Worm (Caenorhabditis elegans): Measurements from ENCODE around the gene noca-1.

The noca-1 gene

ce11 chrV:13166582-13166981, 13.9 kb downstream of the noca-1 start:
- TF ChIP-seq R02D3.7 (tag; optimal IDR thresholded peaks at IDR 0.05) (no peak), unc-55 (GFP tag; optimal IDR thresholded peaks at IDR 0.05) (peak; percentile 6), lin-13 (GFP tag; optimal IDR thresholded peaks at IDR 0.05) (no peak), ceh-82 (tag; optimal IDR thresholded peaks at IDR 0.05) (no peak), zag-1 (tag; optimal IDR thresholded peaks at IDR 0.05) (peak; percentile 35)

- TF ChIP-seq snpc-4 (tag; optimal IDR thresholded peaks at IDR 0.05): no peak
- no peak for TF ChIP-seq F13H6.1 (tag; optimal IDR thresholded peaks at IDR 0.05)
- TF ChIP-seq nhr-25 (tag; optimal IDR thresholded peaks at IDR 0.05): no peak
- TF ChIP-seq alr-1 (tag; optimal IDR thresholded peaks at IDR 0.05): no peak
- TF ChIP-seq sem-4 (tag; optimal IDR thresholded peaks at IDR 0.05): no peak
- TF ChIP-seq ceh-82 (tag; optimal IDR thresholded peaks at IDR 0.05): no peak
- TF ChIP-seq lsy-2 (tag; optimal IDR thresholded peaks at IDR 0.05): no peak
- TF ChIP-seq R02D3.7 (tag; optimal IDR thresholded peaks at IDR 0.05): no peak
- TF ChIP-seq sma-3 (GFP tag; optimal IDR thresholded peaks at IDR 0.05): no peak
- TF ChIP-seq egl-27 (tag; optimal IDR thresholded peaks at IDR 0.05): no peak
- no peak for TF ChIP-seq nhr-11 (tag; optimal IDR thresholded peaks at IDR 0.05)
- TF ChIP-seq ztf-4 (tag; optimal IDR thresholded peaks at IDR 0.05): no peak
- no peak for TF ChIP-seq elt-3 (tag; optimal IDR thresholded peaks at IDR 0.05)
- TF ChIP-seq nhr-77 (tag; optimal IDR thresholded peaks at IDR 0.05): no peak
- TF ChIP-seq mab-5 (tag; optimal IDR thresholded peaks at IDR 0.05): no peak
- no peak for TF ChIP-seq nhr-6 (tag; optimal IDR thresholded peaks at IDR 0.05)
- TF ChIP-seq elt-1 (tag; optimal IDR thresholded peaks at IDR 0.05): no peak
Measured at ce11 chrV:13170497-13170896, 17.8 kb downstream of the noca-1 start.

- TF ChIP-seq sma-9 (GFP tag; optimal IDR thresholded peaks at IDR 0.05): peak; percentile 47
- TF ChIP-seq sma-9 (tag; optimal IDR thresholded peaks at IDR 0.05): no peak
- no peak for TF ChIP-seq nhr-237 (tag; optimal IDR thresholded peaks at IDR 0.05)
- TF ChIP-seq fos-1 (tag; optimal IDR thresholded peaks at IDR 0.05): peak; percentile 32
- no peak for TF ChIP-seq ceh-16 (tag; optimal IDR thresholded peaks at IDR 0.05)
- TF ChIP-seq blmp-1 (tag; optimal IDR thresholded peaks at IDR 0.05; ENCODE audit: insufficient read depth): no peak
- TF ChIP-seq mab-5 (tag; optimal IDR thresholded peaks at IDR 0.05): no peak
- TF ChIP-seq unc-62 (GFP tag; optimal IDR thresholded peaks at IDR 0.05): no peak
- no peak for TF ChIP-seq nhr-77 (tag; optimal IDR thresholded peaks at IDR 0.05)
Measured at ce11 chrV:13173718-13174117, 21.0 kb downstream of the noca-1 start.

- peak; percentile 60 for TF ChIP-seq gmeb-1 (tag; optimal IDR thresholded peaks at IDR 0.05)
- TF ChIP-seq unc-39 (tag; optimal IDR thresholded peaks at IDR 0.05): no peak
- peak; percentile 25 for TF ChIP-seq lin-11 (tag; optimal IDR thresholded peaks at IDR 0.05)
- no peak for TF ChIP-seq zag-1 (tag; optimal IDR thresholded peaks at IDR 0.05)
- no peak for TF ChIP-seq fos-1 (tag; optimal IDR thresholded peaks at IDR 0.05)
- no peak for TF ChIP-seq nhr-23 (tag; optimal IDR thresholded peaks at IDR 0.05)
- TF ChIP-seq mab-5 (tag; optimal IDR thresholded peaks at IDR 0.05): peak; percentile 28
- no peak for TF ChIP-seq nhr-12 (tag; optimal IDR thresholded peaks at IDR 0.05)
- no peak for TF ChIP-seq ztf-1 (GFP tag; conservative IDR thresholded peaks at IDR 0.05)
- TF ChIP-seq nhr-129 (tag; optimal IDR thresholded peaks at IDR 0.05): no peak
- TF ChIP-seq ztf-4 (tag; optimal IDR thresholded peaks at IDR 0.05): no peak
- no peak for TF ChIP-seq lin-39 (tag; optimal IDR thresholded peaks at IDR 0.05)
- peak in 1 of 2 experiments; percentile 9 for TF ChIP-seq mdl-1 (tag; optimal IDR thresholded peaks at IDR 0.05)
- TF ChIP-seq ceh-16 (tag; optimal IDR thresholded peaks at IDR 0.05): no peak
- TF ChIP-seq aly-2 (tag; optimal IDR thresholded peaks at IDR 0.05): no peak
- TF ChIP-seq R02D3.7 (tag; optimal IDR thresholded peaks at IDR 0.05): no peak
- TF ChIP-seq nhr-21 (tag; optimal IDR thresholded peaks at IDR 0.05): no peak
- peak; percentile 6 for TF ChIP-seq ama-1 (optimal IDR thresholded peaks at IDR 0.05)
- TF ChIP-seq nhr-10 (tag; optimal IDR thresholded peaks at IDR 0.05): no peak
- no peak for TF ChIP-seq ZK546.5 (tag; optimal IDR thresholded peaks at IDR 0.05)
- no peak for TF ChIP-seq ceh-82 (tag; optimal IDR thresholded peaks at IDR 0.05)
- no peak for TF ChIP-seq nhr-25 (tag; optimal IDR thresholded peaks at IDR 0.05)
- no peak for TF ChIP-seq egl-27 (tag; optimal IDR thresholded peaks at IDR 0.05)
- TF ChIP-seq nhr-237 (tag; optimal IDR thresholded peaks at IDR 0.05): no peak
- no peak for TF ChIP-seq skn-1 (tag; optimal IDR thresholded peaks at IDR 0.05)
- peak; percentile 51 for TF ChIP-seq unc-55 (GFP tag; optimal IDR thresholded peaks at IDR 0.05)
- TF ChIP-seq sem-4 (tag; optimal IDR thresholded peaks at IDR 0.05): no peak
- peak; percentile 43 for TF ChIP-seq sma-3 (GFP tag; optimal IDR thresholded peaks at IDR 0.05)
- TF ChIP-seq lin-13 (GFP tag; optimal IDR thresholded peaks at IDR 0.05): peak; percentile 30
- no peak for TF ChIP-seq unc-62 (GFP tag; optimal IDR thresholded peaks at IDR 0.05)
- TF ChIP-seq elt-3 (tag; optimal IDR thresholded peaks at IDR 0.05): no peak
- TF ChIP-seq nhr-6 (tag; optimal IDR thresholded peaks at IDR 0.05): no peak
- peak; percentile 22 for TF ChIP-seq C34F6.9 (tag; optimal IDR thresholded peaks at IDR 0.05)
- TF ChIP-seq Y55F3AM.14 (GFP tag; optimal IDR thresholded peaks at IDR 0.05): no peak
- TF ChIP-seq dmd-4 (tag; optimal IDR thresholded peaks at IDR 0.05): no peak
- no peak for TF ChIP-seq nhr-11 (tag; optimal IDR thresholded peaks at IDR 0.05)
- no peak for TF ChIP-seq peb-1 (tag; optimal IDR thresholded peaks at IDR 0.05)
Measured at ce11 chrV:13176117-13176753, 23.5 kb downstream of the noca-1 start, which contains the start of gene him-17. Gene him-17 (plus strand): TSS chrV:13176711.
